Worm (Caenorhabditis elegans) whole organism, L3 larva: ENCODE data around the gene catp-6.
"Not testable (repeated sequence)": the region's sequence is repeated elsewhere in the genome, so short reads cannot be mapped to it uniquely, and the experiment has no call there.

ENCODE experiments used
- R02D3.7 ChIP-seq: fragments of 150-350 bp; optimal IDR thresholded peaks from 2 replicates; lab custom pipeline; 2014; ENCODE audit warnings: missing biosample characterization, missing genetic modification characterization
- ama-1 ChIP-seq: fragments of 150-350 bp; optimal IDR thresholded peaks from 2 replicates; lab custom pipeline; 2018
- ceh-16 ChIP-seq: sonication (generic microtip); optimal IDR thresholded peaks from 2 replicates; lab custom pipeline; 2017; ENCODE audit warnings: missing biosample characterization, missing genetic modification characterization
- ceh-28 ChIP-seq: fragments of 150-350 bp; optimal IDR thresholded peaks from 2 replicates; lab custom pipeline; 2014; ENCODE audit warnings: missing biosample characterization, missing genetic modification reagents, missing genetic modification characterization
- ceh-82 ChIP-seq: fragments of 150-350 bp; optimal IDR thresholded peaks from 2 replicates; lab custom pipeline; 2014; ENCODE audit warnings: missing biosample characterization, missing genetic modification characterization
- ceh-9 ChIP-seq: sonication (generic microtip); optimal IDR thresholded peaks from 2 replicates; lab custom pipeline; 2018; ENCODE audit warnings: missing biosample characterization, missing genetic modification characterization
- daf-12 ChIP-seq: fragments of 150-350 bp; optimal IDR thresholded peaks from 2 replicates; lab custom pipeline; 2014; ENCODE audit warnings: missing biosample characterization, missing genetic modification reagents, missing genetic modification characterization
- egl-27 ChIP-seq: sonication (generic microtip); optimal IDR thresholded peaks from 4 replicates; lab custom pipeline; 2017; ENCODE audit warnings: missing biosample characterization, missing genetic modification reagents, missing genetic modification characterization
- egl-5 ChIP-seq: fragments of 150-350 bp; optimal IDR thresholded peaks from 2 replicates; lab custom pipeline; 2017; ENCODE audit warnings: missing biosample characterization, missing genetic modification reagents, missing genetic modification characterization, inconsistent platforms
- elt-2 ChIP-seq: sonication (generic microtip); optimal IDR thresholded peaks from 2 replicates; lab custom pipeline; 2016; ENCODE audit warnings: missing genetic modification reagents, mild to moderate bottlenecking, missing genetic modification characterization, missing compliant biosample characterization
- elt-3 ChIP-seq, 3 experiments: fragments of 150-350 bp in 1 of 3; sonication (generic microtip) in 2 of 3; optimal IDR thresholded peaks; 2 replicates in 2 of 3; 4 replicates in 1 of 3; lab custom pipeline; 2014 to 2017; ENCODE audit warnings: missing biosample characterization in 3 of 3, missing genetic modification characterization in 3 of 3
- eor-1 ChIP-seq, 2 experiments: fragments of 150-350 bp; optimal IDR thresholded peaks; 2 replicates each; lab custom pipeline; 2014 to 2018; ENCODE audit warnings: missing biosample characterization in 2 of 2, missing genetic modification characterization in 2 of 2
- fkh-10 ChIP-seq: sonication (generic microtip); optimal IDR thresholded peaks from 2 replicates; lab custom pipeline; 2017; ENCODE audit warnings: missing biosample characterization, missing genetic modification reagents, missing genetic modification characterization
- jun-1 ChIP-seq: fragments of 150-350 bp; optimal IDR thresholded peaks from 2 replicates; lab custom pipeline; 2014; ENCODE audit warnings: missing biosample characterization, missing genetic modification reagents, missing genetic modification characterization
- lin-39 ChIP-seq: fragments of 150-350 bp; optimal IDR thresholded peaks from 2 replicates; lab custom pipeline; 2018; ENCODE audit warnings: missing biosample characterization, missing genetic modification reagents, missing genetic modification characterization
- nfya-1 ChIP-seq: sonication (generic microtip); optimal IDR thresholded peaks from 2 replicates; lab custom pipeline; 2017; ENCODE audit warnings: missing genetic modification characterization, mild to moderate bottlenecking, missing compliant biosample characterization, antibody characterized with exemption, moderate library complexity; ENCODE audit not compliant: insufficient read depth
- nhr-11 ChIP-seq: fragments of 150-350 bp; optimal IDR thresholded peaks from 2 replicates; lab custom pipeline; 2014; ENCODE audit warnings: missing biosample characterization, missing genetic modification characterization
- nhr-12 ChIP-seq: fragments of 150-350 bp; optimal IDR thresholded peaks from 2 replicates; lab custom pipeline; 2014; ENCODE audit warnings: missing biosample characterization, missing genetic modification characterization
- nhr-25 ChIP-seq: sonication (generic microtip); optimal IDR thresholded peaks from 2 replicates; lab custom pipeline; 2017; ENCODE audit warnings: missing biosample characterization, missing genetic modification characterization
- nhr-28 ChIP-seq: fragments of 150-350 bp; optimal IDR thresholded peaks from 2 replicates; lab custom pipeline; 2014; ENCODE audit warnings: missing biosample characterization, missing genetic modification characterization
- nhr-43 ChIP-seq: sonication (generic microtip); optimal IDR thresholded peaks from 2 replicates; lab custom pipeline; 2016; ENCODE audit warnings: mild to moderate bottlenecking, missing genetic modification characterization, missing compliant biosample characterization; ENCODE audit not compliant: poor library complexity, severe bottlenecking
- nhr-67 ChIP-seq: fragments of 150-350 bp; optimal IDR thresholded peaks from 2 replicates; lab custom pipeline; 2014; ENCODE audit warnings: missing biosample characterization, missing genetic modification characterization
- nhr-76 ChIP-seq: fragments of 150-350 bp; sonication (generic microtip); optimal IDR thresholded peaks from 5 replicates; lab custom pipeline; 2014; ENCODE audit warnings: missing biosample characterization, missing genetic modification characterization
- nhr-77 ChIP-seq: fragments of 150-350 bp; optimal IDR thresholded peaks from 2 replicates; lab custom pipeline; 2014; ENCODE audit warnings: missing biosample characterization, missing genetic modification characterization
- pha-4 ChIP-seq: fragments of 150-350 bp; optimal IDR thresholded peaks from 2 replicates; lab custom pipeline; 2014; ENCODE audit warnings: missing biosample characterization, missing genetic modification reagents, missing genetic modification characterization
- sea-2 ChIP-seq: fragments of 150-350 bp; sonication (generic microtip); optimal IDR thresholded peaks from 4 replicates; lab custom pipeline; 2014; ENCODE audit warnings: missing biosample characterization, missing genetic modification reagents, missing genetic modification characterization
- unc-39 ChIP-seq: sonication (generic microtip); optimal IDR thresholded peaks from 4 replicates; lab custom pipeline; 2017; ENCODE audit warnings: missing biosample characterization, missing genetic modification characterization
- unc-62 ChIP-seq: fragments of 150-350 bp; sonication (generic microtip); optimal IDR thresholded peaks from 4 replicates; lab custom pipeline; 2014; ENCODE audit warnings: missing biosample characterization, missing genetic modification reagents, missing genetic modification characterization
- zag-1 ChIP-seq: fragments of 150-350 bp; optimal IDR thresholded peaks from 2 replicates; lab custom pipeline; 2014; ENCODE audit warnings: missing biosample characterization, missing genetic modification characterization

catp-6 gene

DNA sequence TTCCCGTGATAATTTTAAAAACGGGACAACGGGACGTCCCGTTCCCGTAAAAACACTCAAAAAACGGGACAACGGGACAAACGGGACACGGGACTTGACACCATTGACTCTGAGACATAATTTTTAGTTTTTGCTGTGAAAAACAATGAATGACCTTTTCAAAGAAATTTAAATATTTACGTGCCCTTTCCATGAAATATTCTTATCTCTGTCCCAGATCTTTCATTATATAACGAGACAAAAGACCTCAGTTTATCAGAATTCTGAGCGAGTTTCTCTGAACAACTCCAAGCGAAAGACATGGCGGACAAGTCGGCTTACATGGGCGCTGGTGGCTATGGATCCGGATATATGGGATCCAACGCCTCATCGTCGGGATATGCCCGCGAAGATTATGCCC lies 19.4 kb upstream of the catp-6 start, which contains the start of gene nspd-2:
nspd-2 (plus strand) TSS at position 301 of the 400 bp plus-strand sequence.
- no peak for TF ChIP-seq ceh-16 (tag; lab: Kevin White, UChicago)
- TF ChIP-seq elt-3 (tag; optimal IDR thresholded peaks at IDR 0.05; lab: Kevin White, UChicago): no peak
- no peak for TF ChIP-seq zag-1
- no peak for TF ChIP-seq ama-1 (lab: Kevin White, UChicago)
- no peak for TF ChIP-seq nhr-76 (tag; lab: Kevin White, UChicago)
- TF ChIP-seq eor-1 (tag; optimal IDR thresholded peaks at IDR 0.05; lab: Kevin White, UChicago): no peak
- TF ChIP-seq unc-62 (GFP tag; lab: Kevin White, UChicago): no peak
- no peak for TF ChIP-seq daf-12
- TF ChIP-seq R02D3.7 (tag; lab: Kevin White, UChicago): no peak
- TF ChIP-seq nfya-1 (tag; lab: Kevin White, UChicago): no peak
- TF ChIP-seq nhr-77 (tag; lab: Kevin White, UChicago): no peak

DNA sequence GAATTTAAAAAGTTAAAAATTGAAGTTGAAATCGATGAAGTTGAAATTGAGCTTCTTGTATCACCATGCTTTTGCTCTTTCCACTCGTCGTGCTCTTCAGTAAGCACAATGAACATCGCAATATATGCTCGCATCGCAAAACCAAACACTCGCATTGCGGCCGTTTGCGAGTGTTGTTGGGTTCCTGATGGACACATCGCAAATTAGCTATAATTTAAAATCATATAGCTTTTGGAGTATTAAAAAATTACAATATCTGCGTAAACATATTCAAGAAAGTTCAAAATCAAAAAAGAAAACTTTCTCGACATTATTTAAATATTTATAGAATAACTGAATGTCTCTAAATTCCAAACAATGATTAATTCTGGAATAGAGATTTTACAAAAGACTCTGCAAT lies 17.7 kb upstream of the catp-6 start, which contains the start of gene K07F5.17:
K07F5.17 (plus strand) TSS at position 301 of the 400 bp plus-strand sequence.
- TF ChIP-seq nhr-28 (tag; lab: Kevin White, UChicago) (no peak), jun-1 (tag; lab: Kevin White, UChicago) (no peak)

DNA sequence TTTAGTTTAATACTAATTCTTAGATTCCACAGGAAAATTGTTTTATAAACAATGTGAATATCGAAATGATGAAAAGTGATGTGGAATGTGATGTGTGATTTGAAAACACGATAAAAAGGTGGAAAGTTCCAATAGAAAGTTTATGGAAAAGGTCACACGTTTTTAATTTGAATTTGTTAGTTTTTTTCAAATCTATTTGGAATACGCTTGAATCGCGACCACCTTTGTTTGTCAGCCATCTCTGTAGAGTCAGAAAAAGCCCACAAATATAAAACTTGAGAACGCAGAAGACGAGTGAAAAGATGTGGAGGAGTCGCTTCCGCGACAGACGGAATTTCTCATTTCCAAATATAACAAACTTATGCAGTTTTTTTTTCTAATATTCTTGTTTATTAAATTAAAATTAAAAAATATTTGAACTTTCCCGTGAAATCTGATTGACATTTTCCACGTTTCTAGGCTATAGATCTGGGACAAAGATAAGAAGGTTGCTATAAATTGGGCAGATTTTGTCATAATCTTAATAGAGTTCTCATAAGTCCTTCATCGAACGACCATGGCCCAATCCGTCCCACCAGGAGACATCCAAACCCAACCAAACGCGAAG lies 16.7 kb upstream of the catp-6 start, which contains the start of the genes kin-24 and msp-56:
kin-24 (minus strand) TSS at position 101 of the 607 bp plus-strand sequence.
msp-56 (plus strand) TSS at position 557 of the 607 bp plus-strand sequence.
- TF ChIP-seq ceh-82 (no peak), nhr-67 (tag; lab: Kevin White, UChicago) (no peak), nhr-76 (tag; lab: Kevin White, UChicago) (no peak), lin-39 (no peak), egl-5 (tag; lab: Kevin White, UChicago) (no peak), elt-3 (tag; optimal IDR thresholded peaks at IDR 0.05; lab: Kevin White, UChicago) (no peak), nhr-43 (no peak), ceh-28 (tag; lab: Kevin White, UChicago) (no peak), jun-1 (tag; lab: Kevin White, UChicago) (no peak), nfya-1 (tag; lab: Kevin White, UChicago) (no peak), nhr-25 (tag; lab: Kevin White, UChicago) (no peak), sea-2 (GFP tag; lab: Kevin White, UChicago) (no peak), nhr-11 (tag; lab: Kevin White, UChicago) (no peak), nhr-28 (tag; lab: Kevin White, UChicago) (no peak), nhr-77 (tag; lab: Kevin White, UChicago) (no peak), ama-1 (lab: Kevin White, UChicago) (no peak), unc-62 (GFP tag; lab: Kevin White, UChicago) (no peak), zag-1 (no peak)

DNA sequence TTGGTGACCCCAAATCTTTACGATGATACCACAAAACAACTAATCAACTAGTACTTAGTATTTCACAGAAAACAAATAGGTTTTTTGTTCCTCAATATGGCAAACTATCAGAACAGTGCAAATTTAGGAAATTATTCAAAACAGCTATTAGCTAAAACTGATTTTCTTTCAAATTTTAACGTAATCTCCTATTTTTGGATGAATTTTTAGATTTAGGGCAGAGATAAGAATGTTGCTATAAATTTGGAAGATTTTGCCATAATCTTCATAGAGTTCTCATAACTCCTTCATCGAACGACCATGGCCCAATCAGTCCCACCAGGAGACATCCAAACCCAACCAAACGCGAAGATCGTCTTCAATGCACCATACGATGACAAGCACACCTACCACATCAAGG lies 13.0 kb upstream of the catp-6 start, which contains the start of gene msp-10:
msp-10 (plus strand) TSS at position 301 of the 400 bp plus-strand sequence.
- TF ChIP-seq nhr-12, ceh-9, nfya-1 (tag; lab: Kevin White, UChicago): not testable (repeated sequence)

DNA sequence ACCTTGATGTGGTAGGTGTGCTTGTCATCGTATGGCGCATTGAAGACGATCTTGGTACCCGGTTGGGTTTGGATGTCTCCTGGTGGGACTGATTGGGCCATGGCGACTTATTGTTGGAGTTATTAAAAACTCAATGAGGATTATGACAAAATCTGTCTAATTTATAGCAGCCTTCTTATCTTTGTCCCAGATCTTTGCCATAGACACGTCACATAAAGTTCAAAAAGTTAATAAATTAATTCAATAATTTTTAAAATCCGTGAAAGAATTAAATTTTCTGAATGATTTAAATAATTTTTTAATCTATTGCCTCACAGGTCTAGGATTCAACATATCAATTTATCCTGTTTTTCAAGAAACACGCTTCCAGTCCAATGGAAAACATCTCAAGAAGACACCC lies 11.9 kb upstream of the catp-6 start, which contains the start of gene msp-81:
msp-81 (minus strand) TSS at position 101 of the 400 bp plus-strand sequence.
- TF ChIP-seq nhr-12 (tag; lab: Kevin White, UChicago) (no peak), unc-39 (tag; lab: Kevin White, UChicago) (no peak), ceh-16 (tag; lab: Kevin White, UChicago) (no peak), egl-27 (tag; lab: Kevin White, UChicago) (no peak), elt-2 (no peak), fkh-10 (GFP tag; lab: Kevin White, UChicago) (no peak), unc-62 (GFP tag; lab: Kevin White, UChicago) (no peak), ama-1 (lab: Kevin White, UChicago) (no peak), pha-4 (no peak), ceh-28 (tag; lab: Kevin White, UChicago) (no peak)
